Fruit fly (Drosophila melanogaster): ENCODE results near the gene CG14879.

Gene CG14879

dm6 chr3R:16305185-16305989, 43.6 kb downstream of the CG14879 start, which contains the start of gene Zip89B:
Gene Zip89B (plus strand): TSS chr3R:16305758.
- TF ChIP-seq CG34367 (tag; optimal IDR thresholded peaks at IDR 0.05): no peak
- no peak for TF ChIP-seq CG10348 (GFP tag; IDR thresholded peaks at IDR 0.05)
- TF ChIP-seq EcR (GFP tag; optimal IDR thresholded peaks at IDR 0.05): peak; percentile 93
- TF ChIP-seq CG8301 (tag; optimal IDR thresholded peaks at IDR 0.05): no peak
- TF ChIP-seq Pif1B (GFP tag; optimal IDR thresholded peaks at IDR 0.05): peak; percentile 23
